Fruit fly (Drosophila melanogaster) S2 (cell line): Measurements from ENCODE around the gene CG32532.

Experiments used
- CG8478 ChIP-seq: fragments of >200 bp; optimal IDR thresholded peaks from 2 replicates; lab custom pipeline; 2018
- CTCF ChIP-seq, 2 experiments: fragments of >200 bp; optimal IDR thresholded peaks; 2 replicates each; lab custom pipeline; 2018

dm6 chrX:19522597-19522996 lies 24.7 kb downstream of the CG32532 start:
- TF ChIP-seq CG8478 (lab: Kevin White, UChicago) (no peak), CTCF (optimal IDR thresholded peaks at IDR 0.05; lab: Kevin White, UChicago) (no peak)
